Fruit fly (Drosophila melanogaster): ENCODE results near the gene Miro.
A peak's percentile ranks its signal among the peaks of the same experiment; 100 is the strongest.

Gene Miro

dm6 chr3R:24031019-24031824 is 7.4 kb downstream of the Miro start (continued):
- TF ChIP-seq CG1602 (GFP tag; optimal IDR thresholded peaks at IDR 0.05) (no peak), dmrt11E (tag; optimal IDR thresholded peaks at IDR 0.05) (no peak), cg (GFP tag; optimal IDR thresholded peaks at IDR 0.05) (peak; percentile 85), CHES-1-like (GFP tag; optimal IDR thresholded peaks at IDR 0.05) (no peak), CG8478 (optimal IDR thresholded peaks at IDR 0.05) (no peak), pzg (GFP tag; optimal IDR thresholded peaks at IDR 0.05) (no peak), Atf3 (GFP tag; optimal IDR thresholded peaks at IDR 0.05) (no peak), grau (tag; optimal IDR thresholded peaks at IDR 0.05) (no peak), Lim3 (GFP tag; IDR thresholded peaks at IDR 0.05) (no peak), CG14441 (GFP tag; IDR thresholded peaks at IDR 0.05) (peak; percentile 40; the same call in 1 of the 2 replicates), CG17361 (GFP tag; IDR thresholded peaks at IDR 0.05) (no peak), CG12391 (tag; optimal IDR thresholded peaks at IDR 0.05) (no peak), Dfd (GFP tag; optimal IDR thresholded peaks at IDR 0.05) (no peak), CG15269 (tag; optimal IDR thresholded peaks at IDR 0.05) (no peak), crol (GFP tag; IDR thresholded peaks at IDR 0.05) (no peak; the same call in 1 of the 2 replicates), cato (GFP tag; optimal IDR thresholded peaks at IDR 0.05; ENCODE audit: borderline replicate concordance) (no peak), h (optimal IDR thresholded peaks at IDR 0.05) (no peak), amos (GFP tag; IDR thresholded peaks at IDR 0.05; ENCODE audit: partially characterized antibody) (peak; percentile 31; the same call in 1 of the 2 replicates), CG12219 (GFP tag; optimal IDR thresholded peaks at IDR 0.05) (no peak), CG12104 (GFP tag; optimal IDR thresholded peaks at IDR 0.05) (no peak), CG34422 (GFP tag; IDR thresholded peaks at IDR 0.05) (no peak; the same call in 2 of the 3 replicates), Hr78 (GFP tag; optimal IDR thresholded peaks at IDR 0.05) (no peak), Hr3 (GFP tag; optimal IDR thresholded peaks at IDR 0.05) (no peak), tna (GFP tag; IDR thresholded peaks at IDR 0.05; ENCODE audit: partially characterized antibody) (no peak), Camta (GFP tag; optimal IDR thresholded peaks at IDR 0.05) (no peak), Spps (tag; optimal IDR thresholded peaks at IDR 0.05) (peak; percentile 3), emc (GFP tag; optimal IDR thresholded peaks at IDR 0.05) (no peak), CG10959 (GFP tag; IDR thresholded peaks at IDR 0.05) (no peak), CG12744 (GFP tag; optimal IDR thresholded peaks at IDR 0.05) (no peak), Elba2 (GFP tag; optimal IDR thresholded peaks at IDR 0.05) (no peak), CG1792 (GFP tag; optimal IDR thresholded peaks at IDR 0.05) (no peak), nmo (GFP tag; optimal IDR thresholded peaks at IDR 0.05) (no peak), yki (optimal IDR thresholded peaks at IDR 0.05) (no peak), CG13894 (tag; optimal IDR thresholded peaks at IDR 0.05) (peak; percentile 34), H15 (GFP tag; IDR thresholded peaks at IDR 0.05) (0 out of 3 replicates have a peak, but pooled peaks have one; percentile 12), fd3F (GFP tag; optimal IDR thresholded peaks at IDR 0.05) (no peak), ato (GFP tag; IDR thresholded peaks at IDR 0.05; ENCODE audit: partially characterized antibody) (0 out of 2 replicates have a peak, but pooled peaks have one; percentile 22), CG14710 (tag; optimal IDR thresholded peaks at IDR 0.05) (no peak), dm (GFP tag; optimal IDR thresholded peaks at IDR 0.05) (no peak), unpg (GFP tag; optimal IDR thresholded peaks at IDR 0.05) (no peak), Mrtf (GFP tag; IDR thresholded peaks at IDR 0.05) (no peak), CG5953 (GFP tag; IDR thresholded peaks at IDR 0.05) (no peak), CG17328 (GFP tag; IDR thresholded peaks at IDR 0.05) (no peak), Sox100B (GFP tag; optimal IDR thresholded peaks at IDR 0.05) (no peak), ab (GFP tag; optimal IDR thresholded peaks at IDR 0.05) (no peak), bigmax (GFP tag; optimal IDR thresholded peaks at IDR 0.05) (no peak), HmgZ (tag; optimal IDR thresholded peaks at IDR 0.05) (no peak), CG6175 (GFP tag; IDR thresholded peaks at IDR 0.05) (0 out of 3 replicates have a peak, but pooled peaks have one; percentile 24), shn (GFP tag; optimal IDR thresholded peaks at IDR 0.05) (no peak), peb (GFP tag; IDR thresholded peaks at IDR 0.05) (no peak), tx (GFP tag; optimal IDR thresholded peaks at IDR 0.05) (no peak)

Measured in whole organism, embryonic.